Worm (Caenorhabditis elegans) whole organism, L3 larva: ENCODE results near the gene F14F9.8.

ENCODE experiments used
- ama-1 ChIP-seq: fragments of 150-350 bp; optimal IDR thresholded peaks from 2 replicates; lab custom pipeline; 2018
- ceh-28 ChIP-seq: fragments of 150-350 bp; optimal IDR thresholded peaks from 2 replicates; lab custom pipeline; 2014; ENCODE audit warnings: missing biosample characterization, missing genetic modification reagents, missing genetic modification characterization
- fos-1 ChIP-seq: fragments of 150-350 bp; optimal IDR thresholded peaks from 2 replicates; lab custom pipeline; 2014; ENCODE audit warnings: missing biosample characterization, missing genetic modification characterization
- lin-39 ChIP-seq: fragments of 150-350 bp; optimal IDR thresholded peaks from 2 replicates; lab custom pipeline; 2018; ENCODE audit warnings: missing biosample characterization, missing genetic modification reagents, missing genetic modification characterization
- mdl-1 ChIP-seq: fragments of 150-350 bp; optimal IDR thresholded peaks from 2 replicates; lab custom pipeline; 2014; ENCODE audit warnings: missing biosample characterization, missing genetic modification characterization
- nhr-12 ChIP-seq: fragments of 150-350 bp; optimal IDR thresholded peaks from 2 replicates; lab custom pipeline; 2014; ENCODE audit warnings: missing biosample characterization, missing genetic modification characterization
- nhr-76 ChIP-seq: fragments of 150-350 bp; sonication (generic microtip); optimal IDR thresholded peaks from 5 replicates; lab custom pipeline; 2014; ENCODE audit warnings: missing biosample characterization, missing genetic modification characterization
- sea-2 ChIP-seq: fragments of 150-350 bp; sonication (generic microtip); optimal IDR thresholded peaks from 4 replicates; lab custom pipeline; 2014; ENCODE audit warnings: missing biosample characterization, missing genetic modification reagents, missing genetic modification characterization
- skn-1 ChIP-seq: fragments of 150-350 bp; optimal IDR thresholded peaks from 2 replicates; lab custom pipeline; 2014; ENCODE audit warnings: missing biosample characterization, missing genetic modification characterization
- snpc-4 ChIP-seq: fragments of 150-350 bp; optimal IDR thresholded peaks from 2 replicates; lab custom pipeline; 2014; ENCODE audit warnings: missing biosample characterization, missing genetic modification characterization

- no peak for TF ChIP-seq lin-39 (tag; lab: Kevin White, UChicago)
- TF ChIP-seq sea-2 (GFP tag; lab: Kevin White, UChicago) = no peak
- no peak for TF ChIP-seq snpc-4 (tag; lab: Kevin White, UChicago)
- no peak for TF ChIP-seq mdl-1 (tag; lab: Kevin White, UChicago)
- peak; percentile 43 for TF ChIP-seq ceh-28
- no peak for TF ChIP-seq fos-1 (tag; lab: Kevin White, UChicago)
- TF ChIP-seq ama-1 (lab: Kevin White, UChicago) = no peak
- TF ChIP-seq nhr-12 = no peak
- TF ChIP-seq skn-1 (tag; lab: Kevin White, UChicago) = peak; percentile 28
- TF ChIP-seq nhr-76 (tag; lab: Kevin White, UChicago) = no peak
Measured at ce11 chrV:5080853-5081338, 49.2 kb upstream of the F14F9.8 start, which contains the start of gene Y58A7A.3.
